Worm (Caenorhabditis elegans): Measurements from ENCODE around the gene T24F1.4.

ce11 chrII:11281666-11282065 lies 32.4 kb downstream of the T24F1.4 start, which contains the start of gene unc-130:
- TF ChIP-seq W03F9.2 (tag; optimal IDR thresholded peaks at IDR 0.05) (no peak), dao-5 (tag; optimal IDR thresholded peaks at IDR 0.05) (no peak), him-1 (tag; optimal IDR thresholded peaks at IDR 0.05) (no peak)

All from whole organism, L4/young adult.